Worm (Caenorhabditis elegans): ENCODE data around the gene F58E6.6.

F58E6.6 gene

DNA sequence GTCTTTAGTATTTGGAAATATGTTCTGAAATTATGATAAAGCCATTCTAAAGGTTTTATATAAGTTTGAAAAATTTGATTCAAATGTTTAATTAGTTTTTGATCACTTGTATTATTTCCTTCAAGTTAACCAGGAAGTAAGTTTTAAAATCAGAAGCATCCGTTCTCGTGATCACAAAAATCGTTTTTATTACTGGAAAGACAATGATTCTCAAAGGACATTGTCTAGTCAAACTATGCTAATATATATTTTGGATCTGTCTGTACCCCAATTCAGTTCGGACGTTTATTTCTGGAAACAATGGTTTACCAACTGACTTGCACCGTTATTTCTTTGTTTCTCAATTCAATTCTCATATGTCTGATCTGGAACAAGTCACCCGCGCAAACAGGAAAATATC lies 36.4 kb downstream of the F58E6.6 start, which contains the start of gene str-188:
TSS of gene str-188 (plus strand) at position 301 of the 400 bp plus-strand sequence.
- no peak for TF ChIP-seq daf-19 (GFP tag; conservative IDR thresholded peaks at IDR 0.05)
- TF ChIP-seq nhr-25 (tag; optimal IDR thresholded peaks at IDR 0.05; ENCODE audit: borderline replicate concordance, insufficient read depth) = no peak
- TF ChIP-seq lin-1 (GFP tag; IDR thresholded peaks at IDR 0.05) = no peak
- no peak for TF ChIP-seq php-3 (GFP tag; IDR thresholded peaks at IDR 0.05)
- no peak for TF ChIP-seq spr-3 (GFP tag; optimal IDR thresholded peaks at IDR 0.05)
- TF ChIP-seq ceh-28 (tag; optimal IDR thresholded peaks at IDR 0.05) = no peak
- no peak for TF ChIP-seq nhr-28 (tag; optimal IDR thresholded peaks at IDR 0.05)
- no peak for TF ChIP-seq F44E2.7 (GFP tag; IDR thresholded peaks at IDR 0.05)
- TF ChIP-seq F26F4.8 (GFP tag; conservative IDR thresholded peaks at IDR 0.05) = no peak
- no peak for TF ChIP-seq zip-2 (tag; optimal IDR thresholded peaks at IDR 0.05)
- TF ChIP-seq ceh-32 (tag; optimal IDR thresholded peaks at IDR 0.05; ENCODE audit: poor library complexity) = no peak
- no peak for TF ChIP-seq ztf-11 (tag; optimal IDR thresholded peaks at IDR 0.05)
- no peak for TF ChIP-seq dmd-6 (GFP tag; IDR thresholded peaks at IDR 0.05)
- TF ChIP-seq Y5F2A.4 (GFP tag; optimal IDR thresholded peaks at IDR 0.05) = no peak
- no peak for TF ChIP-seq lsy-2 (tag; optimal IDR thresholded peaks at IDR 0.05)
- no peak for TF ChIP-seq Y105C5A.15 (GFP tag; IDR thresholded peaks at IDR 0.05)

DNA sequence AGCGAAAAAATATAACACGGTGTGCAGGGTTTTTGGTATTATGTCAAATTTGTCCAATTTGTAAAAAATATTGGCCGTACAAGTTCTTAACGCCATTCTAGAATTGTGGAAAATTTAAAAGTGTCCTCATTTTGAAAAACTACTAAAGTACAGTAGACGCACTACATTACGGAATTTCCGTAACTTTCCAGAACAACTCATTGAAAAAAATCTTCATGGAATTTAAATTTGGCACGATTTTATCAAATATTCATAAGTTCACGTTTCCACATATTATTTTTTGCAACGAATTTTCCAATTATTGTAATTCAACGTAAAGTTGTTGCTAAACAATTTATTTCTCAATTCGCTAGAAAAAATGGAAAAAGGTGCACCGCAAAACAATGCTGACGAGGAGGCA lies 37.9 kb downstream of the F58E6.6 start, which contains the start of gene F40F9.3:
TSS of gene F40F9.3 (plus strand) at position 301 of the 400 bp plus-strand sequence.
- no peak for TF ChIP-seq spr-1 (tag; optimal IDR thresholded peaks at IDR 0.05)
- no peak for TF ChIP-seq daf-8 (GFP tag; IDR thresholded peaks at IDR 0.05)
- no peak for TF ChIP-seq snpc-1.2 (GFP tag; IDR thresholded peaks at IDR 0.05)
- TF ChIP-seq cey-2 (tag; optimal IDR thresholded peaks at IDR 0.05; ENCODE audit: borderline replicate concordance, insufficient read depth) = no peak
- no peak for TF ChIP-seq rbr-2 (tag; optimal IDR thresholded peaks at IDR 0.05)
- TF ChIP-seq dmd-9 (GFP tag; IDR thresholded peaks at IDR 0.05) = no peak
- TF ChIP-seq Y48G9A.11 (GFP tag; IDR thresholded peaks at IDR 0.05) = no peak

ce11 chrV:9713532-9713931 lies 39.3 kb downstream of the F58E6.6 start, which contains the start of gene F40F9.10:
TSS of gene F40F9.10 (minus strand) at chrV:9713632.
- TF ChIP-seq dpl-1 (GFP tag; optimal IDR thresholded peaks at IDR 0.05) (no peak), daf-12 (tag; optimal IDR thresholded peaks at IDR 0.05) (no peak), mdl-1 (tag; optimal IDR thresholded peaks at IDR 0.05) (no peak), Y5F2A.4 (GFP tag; optimal IDR thresholded peaks at IDR 0.05) (no peak), ceh-82 (tag; optimal IDR thresholded peaks at IDR 0.05) (no peak)

- no peak for TF ChIP-seq madf-9 (GFP tag; conservative IDR thresholded peaks at IDR 0.05)
- TF ChIP-seq zag-1 (tag; optimal IDR thresholded peaks at IDR 0.05) = no peak
- TF ChIP-seq cey-2 (tag; optimal IDR thresholded peaks at IDR 0.05; ENCODE audit: borderline replicate concordance, insufficient read depth) = no peak
- TF ChIP-seq pqm-1 (tag; optimal IDR thresholded peaks at IDR 0.05) = peak; percentile 47
- no peak for TF ChIP-seq R02D3.7 (tag; optimal IDR thresholded peaks at IDR 0.05)
- TF ChIP-seq unc-62 (GFP tag; optimal IDR thresholded peaks at IDR 0.05 in 1 of 2) = peak in 1 of 2 experiments; percentile 93
- no peak for TF ChIP-seq unc-62 (tag; optimal IDR thresholded peaks at IDR 0.05)
- no peak for TF ChIP-seq T26A8.4 (GFP tag; IDR thresholded peaks at IDR 0.05)
- no peak for TF ChIP-seq unc-130 (GFP tag; optimal IDR thresholded peaks at IDR 0.05)
- peak; percentile 24 for TF ChIP-seq nhr-77 (tag; optimal IDR thresholded peaks at IDR 0.05)
- TF ChIP-seq mdt-29 (GFP tag; IDR thresholded peaks at IDR 0.05) = no peak
- TF ChIP-seq daf-19 (GFP tag; conservative IDR thresholded peaks at IDR 0.05) = no peak
- no peak for TF ChIP-seq ceh-20 (GFP tag; IDR thresholded peaks at IDR 0.05)
- no peak for TF ChIP-seq skn-1 (tag; optimal IDR thresholded peaks at IDR 0.05)
- TF ChIP-seq nhr-42 (GFP tag; IDR thresholded peaks at IDR 0.05) = no peak
- no peak for TF ChIP-seq zip-11 (GFP tag; IDR thresholded peaks at IDR 0.05)
- TF ChIP-seq madf-5 (GFP tag; IDR thresholded peaks at IDR 0.05) = no peak
- no peak for TF ChIP-seq hlh-11 (tag; optimal IDR thresholded peaks at IDR 0.05)
- no peak for TF ChIP-seq fkh-10 (GFP tag; optimal IDR thresholded peaks at IDR 0.05)
- no peak for TF ChIP-seq dmd-9 (GFP tag; IDR thresholded peaks at IDR 0.05)
- TF ChIP-seq Y105C5A.15 (GFP tag; IDR thresholded peaks at IDR 0.05) = no peak
- TF ChIP-seq aha-1 (tag) = peak; percentile 67
- TF ChIP-seq ztf-7 (tag; optimal IDR thresholded peaks at IDR 0.05) = no peak
- TF ChIP-seq ceh-28 (tag; optimal IDR thresholded peaks at IDR 0.05) = no peak
These were observed 40.2 kb downstream of the F58E6.6 start for ce11 chrV:9712418-9713173.

Data from whole organism, L4 larva.